Fruit fly (Drosophila melanogaster) whole organism, adult: Measurements from ENCODE around the gene CG6144.

Experiments
- CG11617 ChIP-seq: fragments of 200-800 bp; sonication (Bioruptor generic); optimal IDR thresholded peaks from 2 replicates; lab custom pipeline; 2017; ENCODE audit warnings: mild to moderate bottlenecking, missing biosample characterization, missing genetic modification reagents, missing genetic modification characterization
- CG12768 ChIP-seq: fragments of 200-800 bp; sonication (Bioruptor generic); optimal IDR thresholded peaks from 2 replicates; lab custom pipeline; 2017; ENCODE audit warnings: missing biosample characterization, missing genetic modification characterization, mild to moderate bottlenecking, moderate library complexity, missing genetic modification reagents
- CG14711 ChIP-seq: fragments of 200-800 bp; sonication (Bioruptor generic); optimal IDR thresholded peaks from 2 replicates; lab custom pipeline; 2018; ENCODE audit warnings: missing biosample characterization, mild to moderate bottlenecking, missing genetic modification characterization, moderate library complexity
- CG1620 ChIP-seq: fragments of 200-800 bp; sonication (Bioruptor generic); optimal IDR thresholded peaks from 2 replicates; lab custom pipeline; 2016; ENCODE audit warnings: missing biosample characterization, missing genetic modification characterization
- CG33017 ChIP-seq: fragments of 200-800 bp; sonication (Bioruptor generic); optimal IDR thresholded peaks from 2 replicates; lab custom pipeline; 2018; ENCODE audit warnings: missing biosample characterization, mild to moderate bottlenecking, missing genetic modification characterization, moderate library complexity
- CG5204 ChIP-seq: fragments of 200-800 bp; sonication (Bioruptor generic); optimal IDR thresholded peaks from 2 replicates; lab custom pipeline; 2016; ENCODE audit warnings: missing biosample characterization, missing genetic modification characterization
- CG7045 ChIP-seq: fragments of 200-800 bp; sonication (Bioruptor generic); optimal IDR thresholded peaks from 2 replicates; lab custom pipeline; 2017; ENCODE audit warnings: missing biosample characterization, mild to moderate bottlenecking, missing genetic modification characterization
- CG7101 ChIP-seq: fragments of 200-800 bp; sonication (Bioruptor generic); optimal IDR thresholded peaks from 2 replicates; lab custom pipeline; 2018; ENCODE audit warnings: missing biosample characterization, mild to moderate bottlenecking, missing genetic modification characterization, moderate library complexity
- Clk ChIP-seq: fragments of 200-800 bp; sonication (Bioruptor generic); optimal IDR thresholded peaks from 2 replicates; lab custom pipeline; 2017; ENCODE audit warnings: missing biosample characterization, missing genetic modification characterization
- Crg-1 ChIP-seq: fragments of 200-800 bp; sonication (Bioruptor generic); optimal IDR thresholded peaks from 2 replicates; lab custom pipeline; 2016; ENCODE audit warnings: missing biosample characterization, missing genetic modification characterization
- Hr96 ChIP-seq: fragments of 200-800 bp; sonication (Bioruptor generic); optimal IDR thresholded peaks from 2 replicates; lab custom pipeline; 2016; ENCODE audit warnings: missing biosample characterization, missing genetic modification characterization
- Mnt ChIP-seq: fragments of 200-800 bp; sonication (Bioruptor generic); optimal IDR thresholded peaks from 2 replicates; lab custom pipeline; 2016; ENCODE audit warnings: missing biosample characterization, mild to moderate bottlenecking, missing genetic modification characterization
- bab1 ChIP-seq: fragments of 200-800 bp; sonication (Bioruptor generic); optimal IDR thresholded peaks from 3 replicates; lab custom pipeline; 2019; ENCODE audit warnings: missing biosample characterization, mild to moderate bottlenecking, missing genetic modification characterization, moderate library complexity
- cic ChIP-seq: fragments of 200-800 bp; sonication (Bioruptor generic); optimal IDR thresholded peaks from 2 replicates; lab custom pipeline; 2017; ENCODE audit warnings: missing biosample characterization, mild to moderate bottlenecking, missing genetic modification characterization, moderate library complexity
- cnc ChIP-seq, 2 experiments: fragments of >200 bp; optimal IDR thresholded peaks; 2 replicates each; lab custom pipeline; 2017
- kay ChIP-seq: fragments of 200-800 bp; sonication (Bioruptor generic); peaks from one replicate; lab custom pipeline; 2016; ENCODE audit warnings: missing biosample characterization, missing genetic modification characterization, borderline replicate concordance
- ovo ChIP-seq: fragments of 200-800 bp; sonication (Bioruptor generic); optimal IDR thresholded peaks from 2 replicates; lab custom pipeline; 2016; ENCODE audit warnings: missing biosample characterization, missing genetic modification characterization
- pad ChIP-seq: fragments of 200-800 bp; sonication (Bioruptor generic); optimal IDR thresholded peaks from 3 replicates; lab custom pipeline; 2017; ENCODE audit warnings: missing biosample characterization, missing genetic modification characterization, mild to moderate bottlenecking, moderate library complexity, missing genetic modification reagents
- tj ChIP-seq: fragments of 200-800 bp; sonication (Bioruptor generic); optimal IDR thresholded peaks from 3 replicates; lab custom pipeline; 2017; ENCODE audit warnings: missing biosample characterization, mild to moderate bottlenecking, missing genetic modification characterization, moderate library complexity
- toe ChIP-seq: fragments of 200-800 bp; sonication (Bioruptor generic); optimal IDR thresholded peaks from 2 replicates; lab custom pipeline; 2016; ENCODE audit warnings: missing biosample characterization, missing genetic modification characterization

The CG6144 gene

dm6 chr2L:10488484-10489223, at the start of gene CG6144, which contains the start of gene Cog4:
Gene CG6144 (plus strand): TSS chr2L:10488694.
Gene Cog4 (minus strand): TSS chr2L:10488622.
- TF ChIP-seq CG7101 (tag; lab: Kevin White, UChicago) = peak; percentile 6
- no peak for TF ChIP-seq ovo (GFP tag; lab: Kevin White, UChicago)
- peak; percentile 37 for TF ChIP-seq CG11617
- peak; percentile 36 for TF ChIP-seq Mnt (GFP tag; lab: Kevin White, UChicago)
- TF ChIP-seq bab1 (GFP tag; lab: Kevin White, UChicago) = peak; percentile 74
- TF ChIP-seq CG14711 (tag; lab: Kevin White, UChicago) = peak; percentile 32
- TF ChIP-seq CG12768 (GFP tag; lab: Kevin White, UChicago) = no peak
- TF ChIP-seq tj (GFP tag; lab: Kevin White, UChicago) = peak; percentile 34

- TF ChIP-seq toe (GFP tag; lab: Kevin White, UChicago) = no peak
- no peak for TF ChIP-seq Crg-1 (GFP tag; lab: Kevin White, UChicago)
- TF ChIP-seq Clk (GFP tag; lab: Kevin White, UChicago) = no peak
- TF ChIP-seq CG11617 = no peak
- no peak for TF ChIP-seq Mnt (GFP tag; lab: Kevin White, UChicago)
- no peak for TF ChIP-seq bab1 (GFP tag; lab: Kevin White, UChicago)
- no peak for TF ChIP-seq CG14711 (tag; lab: Kevin White, UChicago)
- TF ChIP-seq CG7045 (GFP tag; lab: Kevin White, UChicago) = no peak
- no peak for TF ChIP-seq ovo (GFP tag; lab: Kevin White, UChicago)
- TF ChIP-seq cic (GFP tag; lab: Kevin White, UChicago) = no peak
- TF ChIP-seq cnc (optimal IDR thresholded peaks at IDR 0.05; lab: Kevin White, UChicago) = no peak
- TF ChIP-seq CG1620 (GFP tag; lab: Kevin White, UChicago) = no peak
- no peak for TF ChIP-seq kay (GFP tag; lab: Kevin White, UChicago)
- no peak for TF ChIP-seq CG12768 (GFP tag; lab: Kevin White, UChicago)
- no peak for TF ChIP-seq CG5204
- TF ChIP-seq CG33017 (tag; lab: Kevin White, UChicago) = no peak
- no peak for TF ChIP-seq Hr96
- TF ChIP-seq CG7101 (tag; lab: Kevin White, UChicago) = no peak
- TF ChIP-seq pad (GFP tag; lab: Kevin White, UChicago) = no peak
- TF ChIP-seq tj (GFP tag; lab: Kevin White, UChicago) = no peak
These were observed 49.3 kb upstream of the CG6144 start, which contains the start of gene Nse4 for dm6 chr2L:10439174-10439573. Gene Nse4 (plus strand): TSS chr2L:10439440.

DNA sequence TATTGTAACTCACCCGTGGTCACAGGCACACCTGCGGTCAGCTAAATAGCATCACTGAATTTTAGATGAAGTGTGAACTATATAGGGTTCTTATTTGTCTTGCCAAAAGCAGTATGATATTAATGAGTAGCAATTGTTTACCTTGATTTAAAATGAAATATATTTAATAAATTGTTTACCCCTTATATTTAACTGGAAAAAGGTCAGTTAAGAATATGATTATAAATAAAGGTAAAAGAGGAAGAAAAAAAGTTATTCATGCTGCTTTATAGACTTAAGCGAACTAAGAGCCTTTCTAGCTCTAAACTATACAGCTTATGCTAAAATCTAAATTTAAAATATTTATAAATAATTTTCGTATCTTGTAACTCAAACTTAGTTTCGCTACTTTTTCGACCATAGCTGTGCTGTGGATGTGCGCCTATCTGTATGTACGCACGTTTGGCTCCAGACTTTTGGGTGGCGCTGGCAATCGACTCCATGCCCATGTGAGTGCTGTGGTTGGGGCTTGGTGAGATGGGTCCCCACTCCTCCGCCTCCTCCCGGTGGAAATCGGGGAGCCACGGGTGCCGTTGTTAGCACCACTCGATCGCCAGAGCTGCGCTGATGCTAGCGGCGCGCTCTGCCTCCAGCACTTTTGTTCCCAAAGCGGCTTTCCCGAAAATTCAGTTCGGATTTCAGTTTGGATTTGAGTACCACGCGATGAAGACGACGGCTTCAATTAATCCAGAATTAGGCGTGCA, 46.3 kb upstream of the CG6144 start, which contains the start of gene loh:
Gene loh (plus strand): TSS at position 487 of the 743 bp plus-strand sequence.
- no peak for TF ChIP-seq cnc (optimal IDR thresholded peaks at IDR 0.05; lab: Kevin White, UChicago)
- no peak for TF ChIP-seq bab1 (GFP tag; lab: Kevin White, UChicago)
- no peak for TF ChIP-seq CG33017 (tag; lab: Kevin White, UChicago)
- TF ChIP-seq CG14711 (tag; lab: Kevin White, UChicago) = no peak
- no peak for TF ChIP-seq CG7101 (tag; lab: Kevin White, UChicago)
- no peak for TF ChIP-seq CG11617
- no peak for TF ChIP-seq pad (GFP tag; lab: Kevin White, UChicago)
- TF ChIP-seq Hr96 = no peak
- no peak for TF ChIP-seq Clk (GFP tag; lab: Kevin White, UChicago)
- no peak for TF ChIP-seq CG1620 (GFP tag; lab: Kevin White, UChicago)

- no peak for TF ChIP-seq ovo (GFP tag; lab: Kevin White, UChicago)
- no peak for TF ChIP-seq Clk (GFP tag; lab: Kevin White, UChicago)
These were observed 36.2 kb upstream of the CG6144 start, which contains the start of gene ppk10 for dm6 chr2L:10452296-10452695. Gene ppk10 (minus strand): TSS chr2L:10452396.

DNA sequence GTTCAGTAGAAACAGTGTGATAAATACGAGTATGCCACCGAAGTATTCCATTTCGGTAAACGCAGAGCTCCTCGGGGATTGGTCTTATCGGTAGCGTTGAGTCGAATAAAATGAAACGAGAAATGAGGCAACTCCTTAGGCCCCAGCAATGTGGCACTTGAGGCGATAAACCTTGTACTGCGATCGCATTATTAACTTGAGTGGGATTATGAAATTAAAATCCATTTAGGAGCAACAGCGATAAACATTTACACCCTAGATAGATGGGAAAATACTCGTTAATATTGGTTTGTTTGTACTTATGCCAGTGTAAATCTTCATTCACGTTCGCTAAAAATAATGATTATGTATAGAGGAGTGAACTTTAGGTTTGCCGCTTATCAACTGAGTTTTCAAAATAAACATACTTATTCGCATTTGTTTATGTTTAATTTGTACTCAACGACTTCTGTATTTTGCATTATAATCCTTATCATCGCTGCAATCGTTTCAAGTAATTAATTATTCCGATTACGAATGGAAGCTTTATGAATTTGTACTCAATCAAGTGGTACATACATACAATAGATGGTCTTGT, 32.5 kb upstream of the CG6144 start:
- no peak for TF ChIP-seq cnc (optimal IDR thresholded peaks at IDR 0.05; lab: Kevin White, UChicago)
- TF ChIP-seq cic (GFP tag; lab: Kevin White, UChicago) = peak; percentile 52

DNA sequence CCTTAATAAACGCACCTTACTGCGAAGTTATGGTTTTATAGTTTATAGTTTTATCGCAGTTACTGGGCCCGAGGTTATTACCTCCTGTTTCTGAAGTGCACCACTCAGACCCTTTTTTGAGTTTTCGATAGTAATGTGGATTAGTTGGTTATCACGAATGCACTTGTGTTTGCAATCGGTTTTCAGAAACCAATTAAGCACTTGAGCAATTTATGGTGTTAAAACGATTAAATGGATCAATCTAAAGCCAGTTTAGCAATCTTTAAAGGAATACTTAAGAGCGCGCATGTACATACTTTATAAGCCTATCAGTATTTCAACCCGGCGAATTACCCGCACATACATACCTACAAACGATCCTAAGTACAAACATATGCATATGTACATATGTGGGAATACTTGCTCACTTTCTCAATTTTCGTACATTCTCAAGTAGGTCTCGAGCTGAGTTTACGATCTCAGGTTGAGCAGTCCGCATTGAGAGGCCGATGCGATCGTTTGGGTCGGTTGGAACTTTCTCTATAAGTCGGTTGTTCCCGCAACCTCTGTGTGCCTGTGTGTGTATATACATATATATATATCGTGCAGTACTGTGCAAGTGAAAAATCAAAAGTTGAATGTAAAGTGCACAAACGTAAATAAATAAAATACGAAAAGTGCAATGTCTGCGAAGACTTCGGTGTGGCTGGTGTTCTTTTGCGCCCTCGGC, 31.1 kb upstream of the CG6144 start, which contains the start of the genes LManI and LManII:
Gene LManI (minus strand): TSS at position 51 of the 709 bp plus-strand sequence.
Gene LManII (plus strand): TSS at position 468 of the 709 bp plus-strand sequence.
- no peak for TF ChIP-seq Clk (GFP tag; lab: Kevin White, UChicago)
- TF ChIP-seq toe (GFP tag; lab: Kevin White, UChicago) = no peak
- no peak for TF ChIP-seq CG7101 (tag; lab: Kevin White, UChicago)
- peak; percentile 34 for TF ChIP-seq cic (GFP tag; lab: Kevin White, UChicago)
- TF ChIP-seq bab1 (GFP tag; lab: Kevin White, UChicago) = no peak
- peak; percentile 70 for TF ChIP-seq kay (GFP tag; lab: Kevin White, UChicago)
- TF ChIP-seq Hr96 = no peak
- no peak for TF ChIP-seq CG1620 (GFP tag; lab: Kevin White, UChicago)
- no peak for TF ChIP-seq CG7045 (GFP tag; lab: Kevin White, UChicago)
- no peak for TF ChIP-seq CG14711 (tag; lab: Kevin White, UChicago)
- TF ChIP-seq CG12768 (GFP tag; lab: Kevin White, UChicago) = peak; percentile 12
- TF ChIP-seq CG5204 = no peak
- no peak for TF ChIP-seq pad (GFP tag; lab: Kevin White, UChicago)
- no peak for TF ChIP-seq ovo (GFP tag; lab: Kevin White, UChicago)
- peak; percentile 9 for TF ChIP-seq CG33017 (tag; lab: Kevin White, UChicago)
- TF ChIP-seq tj (GFP tag; lab: Kevin White, UChicago) = peak; percentile 73
- no peak for TF ChIP-seq CG11617
- no peak for TF ChIP-seq Crg-1 (GFP tag; lab: Kevin White, UChicago)
- TF ChIP-seq Mnt (GFP tag; lab: Kevin White, UChicago) = peak; percentile 9
- TF ChIP-seq cnc (optimal IDR thresholded peaks at IDR 0.05; lab: Kevin White, UChicago) = no peak
